Worm (Caenorhabditis elegans) whole organism, L1 larva: ENCODE results near the gene smc-3.

Source experiments
- C04F5.9 ChIP-seq: sonication (generic microtip); optimal IDR thresholded peaks from 2 replicates; lab custom pipeline; 2016; ENCODE audit warnings: missing genetic modification characterization, missing compliant biosample characterization
- C16A3.4 ChIP-seq: fragments of 150-350 bp; optimal IDR thresholded peaks from 2 replicates; lab custom pipeline; 2014; ENCODE audit warnings: missing biosample characterization, missing genetic modification characterization
- Y116A8C.19 ChIP-seq: sonication (generic microtip); optimal IDR thresholded peaks from 2 replicates; lab custom pipeline; 2016; ENCODE audit warnings: missing compliant biosample characterization, missing genetic modification characterization, borderline replicate concordance
- aha-1 ChIP-seq: fragments of 150-350 bp; optimal IDR thresholded peaks from 2 replicates; lab custom pipeline; 2014; ENCODE audit warnings: missing biosample characterization, missing genetic modification characterization
- aly-2 ChIP-seq: fragments of 150-350 bp; optimal IDR thresholded peaks from 2 replicates; lab custom pipeline; 2014; ENCODE audit warnings: missing biosample characterization, missing genetic modification characterization
- ama-1 ChIP-seq: fragments of 150-350 bp; optimal IDR thresholded peaks from 2 replicates; lab custom pipeline; 2014
- blmp-1 ChIP-seq: fragments of 150-350 bp; optimal IDR thresholded peaks from 2 replicates; lab custom pipeline; 2014; ENCODE audit warnings: missing biosample characterization, missing genetic modification characterization
- ceh-63 ChIP-seq: fragments of 200-800 bp; sonication (Bioruptor generic); optimal IDR thresholded peaks from 2 replicates; lab custom pipeline; 2018; ENCODE audit warnings: mild to moderate bottlenecking, missing genetic modification characterization, missing compliant biosample characterization
- ceh-90 ChIP-seq: sonication (generic microtip); optimal IDR thresholded peaks from 2 replicates; lab custom pipeline; 2016; ENCODE audit warnings: missing genetic modification characterization, missing compliant biosample characterization
- ces-1 ChIP-seq: fragments of 150-350 bp; optimal IDR thresholded peaks from 2 replicates; lab custom pipeline; 2014; ENCODE audit warnings: missing biosample characterization, missing genetic modification reagents, missing genetic modification characterization
- dpl-1 ChIP-seq, 3 experiments: fragments of 150-350 bp in 2 of 3; sonication (generic microtip) in 1 of 3; optimal IDR thresholded peaks; 2 replicates each; lab custom pipeline; 2014 to 2017; ENCODE audit warnings: missing biosample characterization in 3 of 3, missing genetic modification characterization in 3 of 3, missing genetic modification reagents in 3 of 3
- efl-1 ChIP-seq, 4 experiments: fragments of 150-350 bp; optimal IDR thresholded peaks in 3 of 4; peaks in 1 of 4; 1 replicate in 1 of 4; 2 replicates in 3 of 4; lab custom pipeline; 2014; ENCODE audit warnings: missing biosample characterization in 2 of 4, missing genetic modification characterization in 2 of 4, missing genetic modification reagents in 2 of 4
- egl-27 ChIP-seq, 2 experiments: fragments of 150-350 bp in 1 of 2; sonication (generic microtip); optimal IDR thresholded peaks; 3 replicates each; lab custom pipeline; 2017 to 2018; ENCODE audit warnings: missing biosample characterization in 2 of 2, missing genetic modification characterization in 2 of 2, missing genetic modification reagents in 2 of 2
- elt-2 ChIP-seq: sonication (generic microtip); optimal IDR thresholded peaks from 2 replicates; lab custom pipeline; 2016; ENCODE audit warnings: missing genetic modification characterization, mild to moderate bottlenecking, inconsistent platforms, missing compliant biosample characterization, missing genetic modification reagents
- elt-3 ChIP-seq, 6 experiments: fragments of 150-350 bp in 1 of 6; sonication (generic microtip); optimal IDR thresholded peaks; 2 replicates each; lab custom pipeline; 2017 to 2018; ENCODE audit warnings: missing biosample characterization in 6 of 6, missing genetic modification characterization in 6 of 6, inconsistent platforms in 1 of 6
- fos-1 ChIP-seq: fragments of 150-350 bp; optimal IDR thresholded peaks from 2 replicates; lab custom pipeline; 2014; ENCODE audit warnings: missing biosample characterization, missing genetic modification characterization
- grh-1 ChIP-seq: fragments of 200-800 bp; sonication (Bioruptor generic); IDR thresholded peaks from 2 replicates; pipeline ENCODE4 v1.3.6; 2022; ENCODE audit warnings: missing genetic modification reagents, missing genetic modification characterization, missing compliant biosample characterization
- hlh-17 ChIP-seq: fragments of 200-800 bp; sonication (Bioruptor generic); optimal IDR thresholded peaks from 2 replicates; lab custom pipeline; 2018; ENCODE audit warnings: missing genetic modification characterization, mild to moderate bottlenecking, missing compliant biosample characterization, moderate library complexity, borderline replicate concordance
- hlh-4 ChIP-seq: sonication (generic microtip); optimal IDR thresholded peaks from 2 replicates; lab custom pipeline; 2016; ENCODE audit warnings: mild to moderate bottlenecking, missing genetic modification characterization, missing compliant biosample characterization
- hpl-2 ChIP-seq: fragments of 150-350 bp; optimal IDR thresholded peaks from 2 replicates; lab custom pipeline; 2014; ENCODE audit warnings: missing biosample characterization, missing genetic modification reagents, missing genetic modification characterization
- jun-1 ChIP-seq: fragments of 150-350 bp; optimal IDR thresholded peaks from 2 replicates; lab custom pipeline; 2014; ENCODE audit warnings: missing biosample characterization, missing genetic modification reagents, missing genetic modification characterization
- lin-14 ChIP-seq: fragments of 200-800 bp; sonication (Bioruptor generic); optimal IDR thresholded peaks from 2 replicates; lab custom pipeline; 2018; ENCODE audit warnings: mild to moderate bottlenecking, missing genetic modification characterization, moderate library complexity, missing compliant biosample characterization
- lsy-2 ChIP-seq, 2 experiments: fragments of 150-350 bp; optimal IDR thresholded peaks; 2 replicates each; lab custom pipeline; 2014; ENCODE audit warnings: missing biosample characterization in 2 of 2, missing genetic modification characterization in 2 of 2
- mab-9 ChIP-seq: fragments of 200-800 bp; sonication (Bioruptor generic); IDR thresholded peaks from 2 replicates; pipeline ENCODE4 v1.3.6; 2022; ENCODE audit warnings: missing genetic modification reagents, missing genetic modification characterization, missing compliant biosample characterization
- mef-2 ChIP-seq: fragments of 150-350 bp; optimal IDR thresholded peaks from 2 replicates; lab custom pipeline; 2014; ENCODE audit warnings: missing biosample characterization, missing genetic modification characterization
- mep-1 ChIP-seq: fragments of 150-350 bp; optimal IDR thresholded peaks from 2 replicates; lab custom pipeline; 2014; ENCODE audit warnings: missing biosample characterization, missing genetic modification characterization
- nhr-11 ChIP-seq: fragments of 150-350 bp; optimal IDR thresholded peaks from 2 replicates; lab custom pipeline; 2014; ENCODE audit warnings: missing biosample characterization, missing genetic modification characterization
- nhr-12 ChIP-seq: sonication (generic microtip); optimal IDR thresholded peaks from 2 replicates; lab custom pipeline; 2017; ENCODE audit warnings: missing biosample characterization, missing genetic modification characterization
- nhr-19 ChIP-seq: fragments of 200-800 bp; sonication (Bioruptor generic); conservative IDR thresholded peaks from 2 replicates; pipeline ENCODE4 v1.3.6; 2022; ENCODE audit warnings: missing genetic modification characterization, missing compliant biosample characterization
- nhr-20 ChIP-seq: sonication (generic microtip); optimal IDR thresholded peaks from 2 replicates; lab custom pipeline; 2016; ENCODE audit warnings: mild to moderate bottlenecking, missing genetic modification characterization, missing compliant biosample characterization
- nhr-28 ChIP-seq: fragments of 150-350 bp; optimal IDR thresholded peaks from 2 replicates; lab custom pipeline; 2014; ENCODE audit warnings: missing biosample characterization, missing genetic modification characterization
- nhr-71 ChIP-seq: sonication (generic microtip); optimal IDR thresholded peaks from 2 replicates; lab custom pipeline; 2016; ENCODE audit warnings: mild to moderate bottlenecking, missing genetic modification characterization, moderate library complexity, missing compliant biosample characterization
- nhr-76 ChIP-seq: sonication (generic microtip); optimal IDR thresholded peaks from 2 replicates; lab custom pipeline; 2017; ENCODE audit warnings: missing biosample characterization, missing genetic modification characterization
- nhr-84 ChIP-seq: sonication (generic microtip); optimal IDR thresholded peaks from 2 replicates; lab custom pipeline; 2017; ENCODE audit warnings: missing biosample characterization, missing genetic modification characterization
- nhr-85 ChIP-seq: sonication (generic microtip); peaks from one replicate; lab custom pipeline; 2016; ENCODE audit warnings: missing genetic modification characterization, inconsistent platforms, missing compliant biosample characterization
- nhr-90 ChIP-seq: sonication (generic microtip); optimal IDR thresholded peaks from 2 replicates; lab custom pipeline; 2016; ENCODE audit warnings: mild to moderate bottlenecking, missing genetic modification characterization, missing compliant biosample characterization; ENCODE audit not compliant: poor library complexity
- pag-3 ChIP-seq: sonication (generic microtip); optimal IDR thresholded peaks from 2 replicates; lab custom pipeline; 2017; ENCODE audit warnings: missing genetic modification characterization, mild to moderate bottlenecking, missing compliant biosample characterization, antibody characterized with exemption, borderline replicate concordance; ENCODE audit not compliant: insufficient read depth
- pqm-1 ChIP-seq: sonication (generic microtip); optimal IDR thresholded peaks from 3 replicates; lab custom pipeline; 2017; ENCODE audit warnings: missing biosample characterization, missing genetic modification characterization
- snpc-4 ChIP-seq: fragments of 150-350 bp; optimal IDR thresholded peaks from 2 replicates; lab custom pipeline; 2014; ENCODE audit warnings: missing biosample characterization, missing genetic modification characterization
- snu-23 ChIP-seq: sonication (generic microtip); optimal IDR thresholded peaks from 2 replicates; lab custom pipeline; 2016; ENCODE audit warnings: missing genetic modification characterization, missing compliant biosample characterization
- sox-4 ChIP-seq: sonication (generic microtip); optimal IDR thresholded peaks from 2 replicates; lab custom pipeline; 2016; ENCODE audit warnings: missing genetic modification characterization, missing compliant biosample characterization
- sptf-1 ChIP-seq: fragments of 150-350 bp; optimal IDR thresholded peaks from 2 replicates; lab custom pipeline; 2014; ENCODE audit warnings: missing biosample characterization, missing genetic modification characterization
- sup-37 ChIP-seq: fragments of 200-800 bp; sonication (Bioruptor generic); optimal IDR thresholded peaks from 2 replicates; lab custom pipeline; 2018; ENCODE audit warnings: mild to moderate bottlenecking, missing genetic modification characterization, missing compliant biosample characterization
- swsn-7 ChIP-seq: sonication (generic microtip); optimal IDR thresholded peaks from 2 replicates; lab custom pipeline; 2016; ENCODE audit warnings: missing genetic modification characterization, missing compliant biosample characterization
- tbx-2 ChIP-seq: sonication (generic microtip); optimal IDR thresholded peaks from 2 replicates; lab custom pipeline; 2016; ENCODE audit warnings: missing genetic modification characterization, missing compliant biosample characterization
- unc-130 ChIP-seq: fragments of 150-350 bp; optimal IDR thresholded peaks from 2 replicates; lab custom pipeline; 2017; ENCODE audit warnings: missing biosample characterization, missing genetic modification characterization, inconsistent platforms
- unc-62 ChIP-seq: fragments of 150-350 bp; optimal IDR thresholded peaks from 2 replicates; lab custom pipeline; 2014; ENCODE audit warnings: missing biosample characterization, missing genetic modification reagents, missing genetic modification characterization
- unc-86 ChIP-seq: sonication (generic microtip); optimal IDR thresholded peaks from 2 replicates; lab custom pipeline; 2016; ENCODE audit warnings: missing genetic modification characterization, missing compliant biosample characterization
- unc-98 ChIP-seq: fragments of 200-800 bp; sonication (Bioruptor generic); IDR thresholded peaks from 2 replicates; pipeline ENCODE4 v1.3.6; 2022; ENCODE audit warnings: missing genetic modification characterization, missing compliant biosample characterization
- xbp-1 ChIP-seq: sonication (generic microtip); optimal IDR thresholded peaks from 2 replicates; lab custom pipeline; 2016; ENCODE audit warnings: missing genetic modification characterization, missing compliant biosample characterization
- zag-1 ChIP-seq: fragments of 150-350 bp; optimal IDR thresholded peaks from 2 replicates; lab custom pipeline; 2014; ENCODE audit warnings: missing biosample characterization, missing genetic modification characterization
- ztf-11 ChIP-seq, 2 experiments: sonication (generic microtip); optimal IDR thresholded peaks; 2 replicates each; lab custom pipeline; 2016 to 2017; ENCODE audit warnings: missing genetic modification characterization in 2 of 2, missing biosample characterization in 1 of 2, missing compliant biosample characterization in 1 of 2

The smc-3 gene

DNA sequence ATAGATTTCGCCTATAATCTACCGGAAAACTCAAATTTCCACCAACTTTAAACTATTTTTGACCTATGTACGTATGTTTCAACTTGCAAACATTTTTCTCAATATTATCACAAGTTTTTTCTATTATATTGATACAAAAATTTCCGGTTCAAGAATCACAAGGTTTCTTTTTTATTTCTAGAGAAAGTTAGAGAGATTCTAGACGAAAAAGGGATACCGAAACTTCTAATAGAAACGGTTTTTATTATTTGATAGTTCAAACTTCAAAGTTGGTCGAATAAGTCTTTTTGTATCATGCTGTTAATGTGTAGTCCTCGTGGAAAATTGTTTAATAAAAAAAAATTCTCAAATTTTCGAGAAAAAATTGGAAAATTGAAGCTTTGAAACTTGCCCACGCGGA, 35.6 kb upstream of the smc-3 start (continued):
- no peak for TF ChIP-seq egl-27 (tag; optimal IDR thresholded peaks at IDR 0.05; lab: Kevin White, UChicago)
- TF ChIP-seq ceh-63 (GFP tag; lab: Kevin White, UChicago) = no peak
- peak; percentile 56 for TF ChIP-seq nhr-71 (tag; lab: Kevin White, UChicago)
- TF ChIP-seq aha-1 = no peak
- no peak for TF ChIP-seq hpl-2 (GFP tag; lab: Kevin White, UChicago)
- no peak for TF ChIP-seq ceh-90
- no peak for TF ChIP-seq unc-62
- TF ChIP-seq nhr-12 (tag; lab: Kevin White, UChicago) = no peak
- TF ChIP-seq swsn-7 = no peak
- TF ChIP-seq sup-37 (GFP tag; lab: Kevin White, UChicago) = no peak
- no peak for TF ChIP-seq ces-1
- TF ChIP-seq, all 84 proteins: peak for 14

DNA sequence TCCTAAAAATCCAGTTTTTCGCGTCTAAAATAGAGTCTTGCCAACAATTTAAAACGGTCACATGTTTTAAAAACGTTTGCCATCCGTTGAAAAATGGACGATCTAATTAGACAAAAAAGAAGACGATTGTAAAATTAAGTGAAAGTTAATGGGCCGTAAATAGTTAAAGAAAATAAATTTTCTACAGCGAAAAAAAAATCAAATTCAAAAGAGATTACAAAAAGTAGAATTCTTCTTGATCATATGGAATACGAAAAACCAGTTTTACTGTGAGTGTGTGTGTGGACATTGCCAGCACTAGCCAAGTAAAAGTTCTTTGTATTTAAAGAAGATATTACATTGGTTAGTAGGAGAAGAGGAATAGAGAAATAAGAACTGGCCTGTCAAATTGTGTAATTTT, 28.6 kb upstream of the smc-3 start:
- TF ChIP-seq sox-4 (tag; lab: Kevin White, UChicago) = no peak
- no peak for TF ChIP-seq nhr-19 (GFP tag; lab: Robert Waterston, UW)
- no peak for TF ChIP-seq unc-130 (tag; lab: Kevin White, UChicago)
- TF ChIP-seq egl-27 (tag; optimal IDR thresholded peaks at IDR 0.05; lab: Kevin White, UChicago) = no peak
- TF ChIP-seq dpl-1 (GFP tag; optimal IDR thresholded peaks at IDR 0.05; lab: Kevin White, UChicago) = no peak
- peak in 1 of 2 experiments; percentile 38 for TF ChIP-seq lsy-2 (tag; optimal IDR thresholded peaks at IDR 0.05; lab: Kevin White, UChicago)
- peak; percentile 71 for TF ChIP-seq lin-14 (GFP tag; lab: Kevin White, UChicago)
- TF ChIP-seq elt-3 (tag; optimal IDR thresholded peaks at IDR 0.05; lab: Kevin White, UChicago) = peak in 2 of 6 experiments; percentile 30 to 41
- TF ChIP-seq unc-98 (GFP tag; lab: Robert Waterston, UW) = no peak
- no peak for TF ChIP-seq ama-1 (lab: Kevin White, UChicago)
- TF ChIP-seq nhr-84 (tag; lab: Kevin White, UChicago) = no peak
- TF ChIP-seq nhr-85 = peak; percentile 95
- no peak for TF ChIP-seq zag-1
- no peak for TF ChIP-seq snpc-4 (tag; lab: Kevin White, UChicago)
- no peak for TF ChIP-seq aly-2 (tag; lab: Kevin White, UChicago)
- TF ChIP-seq nhr-28 (tag; lab: Kevin White, UChicago) = no peak
- TF ChIP-seq nhr-20 (tag; lab: Kevin White, UChicago) = peak; percentile 85
- no peak for TF ChIP-seq nhr-90
- no peak for TF ChIP-seq hlh-17 (GFP tag; lab: Kevin White, UChicago)
- no peak for TF ChIP-seq C04F5.9 (tag; lab: Kevin White, UChicago)
- no peak for TF ChIP-seq hlh-4 (tag; lab: Kevin White, UChicago)
- no peak for TF ChIP-seq ceh-90
- no peak for TF ChIP-seq tbx-2 (tag; lab: Kevin White, UChicago)
- TF ChIP-seq mef-2 (tag; lab: Kevin White, UChicago) = no peak
- TF ChIP-seq sptf-1 (tag; lab: Kevin White, UChicago) = no peak
- no peak for TF ChIP-seq swsn-7
- TF ChIP-seq nhr-71 (tag; lab: Kevin White, UChicago) = peak; percentile 14
- no peak for TF ChIP-seq unc-86
- TF ChIP-seq nhr-11 (tag; lab: Kevin White, UChicago) = no peak
- TF ChIP-seq jun-1 (tag; lab: Kevin White, UChicago) = no peak
- TF ChIP-seq C16A3.4 (tag; lab: Kevin White, UChicago) = no peak
- TF ChIP-seq pqm-1 (tag; lab: Kevin White, UChicago) = no peak
- TF ChIP-seq fos-1 (tag; lab: Kevin White, UChicago) = no peak
- no peak for TF ChIP-seq efl-1 (optimal IDR thresholded peaks at IDR 0.05; lab: Kevin White, UChicago)
- TF ChIP-seq efl-1 (GFP tag; optimal IDR thresholded peaks at IDR 0.05 in 1 of 2; lab: Kevin White, UChicago) = peak in 1 of 2 experiments; percentile 78
- no peak for TF ChIP-seq elt-2
- TF ChIP-seq Y116A8C.19 (tag; lab: Kevin White, UChicago) = no peak
- TF ChIP-seq nhr-76 = no peak
- TF ChIP-seq pag-3 (tag; lab: Kevin White, UChicago) = peak; percentile 45
- TF ChIP-seq blmp-1 (tag; lab: Kevin White, UChicago) = peak; percentile 69
- no peak for TF ChIP-seq ztf-11 (tag; optimal IDR thresholded peaks at IDR 0.05; lab: Kevin White, UChicago)
- no peak for TF ChIP-seq xbp-1 (tag; lab: Kevin White, UChicago)
- no peak for TF ChIP-seq mab-9
- peak; percentile 75 for TF ChIP-seq grh-1 (GFP tag; lab: Robert Waterston, UW)
- TF ChIP-seq snu-23 (GFP tag; lab: Kevin White, UChicago) = peak; percentile 61
- TF ChIP-seq sup-37 (GFP tag; lab: Kevin White, UChicago) = no peak
- TF ChIP-seq mep-1 (tag; lab: Kevin White, UChicago) = peak; percentile 45
